Worm (Caenorhabditis elegans): ENCODE results near the gene fbxb-1.

DNA sequence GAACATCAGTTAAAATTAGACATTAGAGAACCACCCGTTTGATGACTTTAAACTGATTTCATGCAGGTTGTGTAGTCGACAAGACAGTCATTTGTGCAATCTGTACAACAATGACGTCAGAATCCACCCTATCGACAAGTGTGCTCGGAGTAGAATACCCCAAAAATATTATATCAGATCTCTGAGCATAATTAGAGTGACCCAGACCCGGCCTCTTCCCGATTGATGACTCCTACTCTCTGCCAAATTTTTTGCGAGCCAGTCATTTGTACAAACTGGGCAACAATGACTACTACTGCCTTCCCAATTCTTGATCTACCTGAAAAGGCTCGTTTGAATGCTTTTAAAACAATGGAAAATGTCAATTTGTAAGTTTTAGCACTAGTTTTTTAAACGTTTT lies at the start of gene fbxb-1, which contains the start of gene fbxb-115:
- TF ChIP-seq fkh-10 (GFP tag; optimal IDR thresholded peaks at IDR 0.05) (no peak), ceh-2 (tag; optimal IDR thresholded peaks at IDR 0.05) (no peak), pha-4 (tag; optimal IDR thresholded peaks at IDR 0.05) (no peak), hlh-30 (tag; optimal IDR thresholded peaks at IDR 0.05; ENCODE audit: insufficient read depth) (no peak), pqm-1 (tag; optimal IDR thresholded peaks at IDR 0.05) (no peak), ceh-48 (tag; optimal IDR thresholded peaks at IDR 0.05) (no peak), ama-1 (optimal IDR thresholded peaks at IDR 0.05) (no peak), dve-1 (tag; optimal IDR thresholded peaks at IDR 0.05) (no peak), ceh-31 (tag; optimal IDR thresholded peaks at IDR 0.05) (no peak), rnt-1 (tag; optimal IDR thresholded peaks at IDR 0.05) (no peak), elt-2 (tag; optimal IDR thresholded peaks at IDR 0.05) (no peak), pax-1 (tag; optimal IDR thresholded peaks at IDR 0.05) (no peak), hlh-13 (GFP tag; optimal IDR thresholded peaks at IDR 0.05) (no peak)
